Worm (Caenorhabditis elegans): Measurements from ENCODE around the gene mec-14.

Gene mec-14

ce11 chrIII:7155631-7156030 lies 37.2 kb downstream of the mec-14 start (continued):
- TF ChIP-seq nhr-90 (tag; optimal IDR thresholded peaks at IDR 0.05; ENCODE audit: poor library complexity), result peak; percentile 86
- TF ChIP-seq nhr-12 (tag; optimal IDR thresholded peaks at IDR 0.05), result no peak
- peak; percentile 79 for TF ChIP-seq zag-1 (tag; optimal IDR thresholded peaks at IDR 0.05)
- peak; percentile 80 for TF ChIP-seq elt-2 (tag; optimal IDR thresholded peaks at IDR 0.05)
- TF ChIP-seq nhr-84 (tag; optimal IDR thresholded peaks at IDR 0.05), result no peak
- TF ChIP-seq mdl-1 (tag; optimal IDR thresholded peaks at IDR 0.05), result peak; percentile 91 to 99
- TF ChIP-seq mab-9 (GFP tag; IDR thresholded peaks at IDR 0.05), result peak; percentile 82
- TF ChIP-seq F16B12.6 (tag; optimal IDR thresholded peaks at IDR 0.05), result no peak
- peak; percentile 86 for TF ChIP-seq irx-1 (tag; optimal IDR thresholded peaks at IDR 0.05)
- TF ChIP-seq aha-1 (tag; optimal IDR thresholded peaks at IDR 0.05), result peak; percentile 34
- peak; percentile 77 for TF ChIP-seq grh-1 (GFP tag; IDR thresholded peaks at IDR 0.05)
- peak in 3 of 6 experiments; percentile 16 to 85 (median 49) for TF ChIP-seq elt-3 (tag; optimal IDR thresholded peaks at IDR 0.05)
- TF ChIP-seq ceh-82 (tag; optimal IDR thresholded peaks at IDR 0.05), result peak; percentile 79 to 92 (median 89)
- TF ChIP-seq nhr-20 (tag; optimal IDR thresholded peaks at IDR 0.05), result peak; percentile 95
- peak; percentile 88 for TF ChIP-seq jun-1 (tag; optimal IDR thresholded peaks at IDR 0.05)
- TF ChIP-seq nhr-47 (tag; optimal IDR thresholded peaks at IDR 0.05), result peak; percentile 95
- peak; percentile 83 for TF ChIP-seq ama-1 (optimal IDR thresholded peaks at IDR 0.05)
- peak; percentile 82 for TF ChIP-seq pax-3 (tag; optimal IDR thresholded peaks at IDR 0.05)
- TF ChIP-seq pqm-1 (tag; optimal IDR thresholded peaks at IDR 0.05), result peak; percentile 51
- no peak for TF ChIP-seq mef-2 (tag; optimal IDR thresholded peaks at IDR 0.05)
- TF ChIP-seq nhr-76 (tag; optimal IDR thresholded peaks at IDR 0.05), result no peak
- peak; percentile 70 for TF ChIP-seq blmp-1 (tag; optimal IDR thresholded peaks at IDR 0.05)
- TF ChIP-seq pag-3 (tag; optimal IDR thresholded peaks at IDR 0.05; ENCODE audit: borderline replicate concordance, insufficient read depth), result no peak
- TF ChIP-seq ztf-11 (tag; optimal IDR thresholded peaks at IDR 0.05), result peak in 1 of 2 experiments; percentile 43
- TF ChIP-seq tbx-2 (tag; optimal IDR thresholded peaks at IDR 0.05), result peak; percentile 96
- peak; percentile 92 to 94 for TF ChIP-seq lsy-2 (tag; optimal IDR thresholded peaks at IDR 0.05)
- peak; percentile 92 for TF ChIP-seq nhr-11 (tag; optimal IDR thresholded peaks at IDR 0.05)
- peak; percentile 72 for TF ChIP-seq lin-39 (tag; optimal IDR thresholded peaks at IDR 0.05)
- TF ChIP-seq dsc-1 (tag; optimal IDR thresholded peaks at IDR 0.05), result peak; percentile 86
- no peak for TF ChIP-seq C34B4.2 (tag; optimal IDR thresholded peaks at IDR 0.05)
- TF ChIP-seq egl-27 (tag; optimal IDR thresholded peaks at IDR 0.05), result peak; percentile 100
- TF ChIP-seq C16A3.4 (tag; optimal IDR thresholded peaks at IDR 0.05), result peak; percentile 87
- TF ChIP-seq nhr-28 (tag; optimal IDR thresholded peaks at IDR 0.05), result no peak
- TF ChIP-seq fkh-10 (GFP tag; optimal IDR thresholded peaks at IDR 0.05), result peak; percentile 91
- peak; percentile 66 for TF ChIP-seq lin-15B (tag; optimal IDR thresholded peaks at IDR 0.05)
- no peak for TF ChIP-seq Y116A8C.19 (tag; optimal IDR thresholded peaks at IDR 0.05; ENCODE audit: borderline replicate concordance)
- TF ChIP-seq sup-37 (GFP tag; optimal IDR thresholded peaks at IDR 0.05), result peak; percentile 41
- peak; percentile 57 for TF ChIP-seq unc-130 (tag; optimal IDR thresholded peaks at IDR 0.05)
- TF ChIP-seq ceh-88 (GFP tag; IDR thresholded peaks at IDR 0.05), result peak; percentile 68
- TF ChIP-seq ceh-8 (GFP tag; optimal IDR thresholded peaks at IDR 0.05), result peak; percentile 82
- peak; percentile 78 to 83 for TF ChIP-seq lin-35 (GFP tag; optimal IDR thresholded peaks at IDR 0.05)
- peak; percentile 82 for TF ChIP-seq egl-13 (tag; optimal IDR thresholded peaks at IDR 0.05)
- peak; percentile 89 for TF ChIP-seq lin-13 (GFP tag; optimal IDR thresholded peaks at IDR 0.05)
- TF ChIP-seq C04F5.9 (tag; optimal IDR thresholded peaks at IDR 0.05), result peak; percentile 43
- TF ChIP-seq hlh-4 (tag; optimal IDR thresholded peaks at IDR 0.05), result no peak
- peak; percentile 71 for TF ChIP-seq unc-98 (GFP tag; IDR thresholded peaks at IDR 0.05)
- TF ChIP-seq zip-4 (GFP tag; optimal IDR thresholded peaks at IDR 0.05), result peak; percentile 49
- peak; percentile 52 for TF ChIP-seq nhr-237 (tag; optimal IDR thresholded peaks at IDR 0.05)
- TF ChIP-seq snu-23 (GFP tag; optimal IDR thresholded peaks at IDR 0.05), result peak; percentile 97
- no peak for TF ChIP-seq efl-3 (GFP tag; optimal IDR thresholded peaks at IDR 0.05)
- TF ChIP-seq swsn-7 (tag; optimal IDR thresholded peaks at IDR 0.05), result peak; percentile 94
- peak; percentile 94 for TF ChIP-seq mep-1 (tag; optimal IDR thresholded peaks at IDR 0.05)
- peak; percentile 68 for TF ChIP-seq snpc-4 (tag; optimal IDR thresholded peaks at IDR 0.05)
